Fruit fly (Drosophila melanogaster): Measurements from ENCODE around the gene pim.
A peak's percentile ranks its signal among the peaks of the same experiment; 100 is the strongest.

pim gene

DNA sequence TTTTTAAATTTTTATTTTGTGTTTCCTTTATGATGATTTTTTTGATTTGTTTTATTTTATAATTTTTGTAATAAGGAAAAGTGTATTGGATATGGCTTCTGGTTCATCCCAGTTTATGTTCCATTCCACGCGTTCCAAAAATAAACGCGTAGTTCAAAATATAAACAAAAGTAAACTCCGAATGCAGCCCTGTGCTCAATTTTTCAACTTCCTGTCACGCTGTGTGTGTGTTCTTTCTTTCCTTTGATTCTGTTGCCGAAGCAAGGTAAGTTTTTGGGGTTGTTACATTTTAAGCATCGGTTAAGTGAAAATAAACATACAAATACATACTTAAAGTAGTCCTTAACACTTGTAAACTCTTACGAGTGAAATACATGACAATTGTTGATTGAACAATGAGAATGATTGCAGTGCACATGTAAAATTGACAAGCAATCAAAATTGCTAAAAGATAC lies 45.4 kb downstream of the pim start, which contains the start of the genes Ip259 and RpS27A (continued):
- no peak for TF ChIP-seq lola (GFP tag; optimal IDR thresholded peaks at IDR 0.05)
- TF ChIP-seq sage (GFP tag; optimal IDR thresholded peaks at IDR 0.05), result peak; percentile 39
- no peak for TF ChIP-seq CrebA (GFP tag; optimal IDR thresholded peaks at IDR 0.05; ENCODE audit: borderline replicate concordance)
- peak; percentile 26 for TF ChIP-seq dsf (GFP tag; optimal IDR thresholded peaks at IDR 0.05; ENCODE audit: borderline replicate concordance)
- TF ChIP-seq h (GFP tag; optimal IDR thresholded peaks at IDR 0.05), result no peak
- peak; percentile 53 for TF ChIP-seq N (GFP tag; optimal IDR thresholded peaks at IDR 0.05)
- no peak for TF ChIP-seq usp (GFP tag; optimal IDR thresholded peaks at IDR 0.05)

Measured in whole organism, wandering third instar larva.